Fruit fly (Drosophila melanogaster) whole organism, pupa: ENCODE data around the gene CG31548.

Source experiments
- CG14655 ChIP-seq: fragments of 200-800 bp; sonication (Bioruptor generic); optimal IDR thresholded peaks from 3 replicates; lab custom pipeline; 2017; ENCODE audit warnings: mild to moderate bottlenecking, missing biosample characterization, missing genetic modification reagents, missing genetic modification characterization
- CG4496 ChIP-seq: fragments of 200-800 bp; sonication (Bioruptor generic); IDR thresholded peaks from 3 replicates; pipeline ENCODE4 v1.3.6; 2022; ENCODE audit warnings: missing biosample characterization, missing genetic modification characterization
- CG8159 ChIP-seq: fragments of 200-800 bp; sonication (Bioruptor generic); optimal IDR thresholded peaks from 3 replicates; lab custom pipeline; 2018; ENCODE audit warnings: missing biosample characterization, mild to moderate bottlenecking, missing genetic modification characterization, moderate library complexity
- EcR ChIP-seq: fragments of 200-800 bp; sonication (Bioruptor generic); optimal IDR thresholded peaks from 3 replicates; lab custom pipeline; 2019; ENCODE audit warnings: missing biosample characterization, missing genetic modification characterization, mild to moderate bottlenecking, moderate library complexity, missing genetic modification reagents
- Pif1B ChIP-seq: fragments of 200-800 bp; sonication (Bioruptor generic); optimal IDR thresholded peaks from 3 replicates; lab custom pipeline; 2016; ENCODE audit warnings: missing biosample characterization, missing genetic modification characterization
- Snoo ChIP-seq: fragments of 200-800 bp; sonication (Bioruptor generic); optimal IDR thresholded peaks from 3 replicates; lab custom pipeline; 2017; ENCODE audit warnings: missing biosample characterization, mild to moderate bottlenecking, missing genetic modification characterization, inconsistent platforms

DNA sequence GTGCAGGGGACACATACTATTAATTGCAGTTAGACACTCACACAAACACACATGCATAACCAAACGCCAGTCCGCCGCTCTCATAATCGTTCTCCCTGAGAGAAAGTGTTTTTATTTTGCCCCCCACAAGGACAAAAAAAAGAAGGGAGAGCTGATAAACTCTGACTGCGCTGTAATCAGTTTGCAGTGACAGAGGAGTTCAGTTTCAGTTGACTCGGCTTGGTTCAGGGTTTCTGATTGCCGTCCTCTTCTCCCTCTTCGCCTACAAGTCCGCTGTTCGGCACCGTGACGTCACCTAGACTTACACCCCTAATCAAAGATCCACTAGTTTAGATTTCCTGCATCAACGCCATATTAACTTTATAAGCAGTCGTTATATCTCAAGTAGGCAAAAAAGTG is 34.6 kb upstream of the CG31548 start:
- TF ChIP-seq CG4496 (GFP tag; lab: Robert Waterston, UW) (peak; percentile 59; the same call in 1 of the 3 replicates), CG8159 (tag; lab: Kevin White, UChicago) (no peak), Snoo (no peak), CG14655 (peak; percentile 20), EcR (peak; percentile 75), Pif1B (GFP tag; lab: Kevin White, UChicago) (no peak)
